Worm (Caenorhabditis elegans): Measurements from ENCODE around the gene Y32G9A.3.

DNA sequence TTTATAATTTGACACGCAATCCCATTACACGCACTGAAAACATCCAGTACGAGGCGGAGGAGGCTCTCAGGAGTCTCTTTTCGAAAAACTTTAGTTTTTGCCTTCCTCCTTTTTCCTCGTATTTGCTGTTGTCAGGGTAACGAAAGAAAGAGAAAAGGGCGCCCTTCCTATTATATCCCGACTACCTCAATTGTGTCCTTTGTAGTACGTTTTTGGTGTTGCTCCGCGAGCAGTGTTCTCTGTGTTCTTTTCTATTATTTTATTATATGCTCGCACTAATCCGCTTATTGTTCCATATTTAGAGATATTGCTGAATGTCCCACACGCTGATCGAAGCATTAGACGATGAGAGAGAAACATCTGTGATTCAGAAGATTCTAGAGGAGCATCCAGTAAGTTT lies 15.7 kb upstream of the Y32G9A.3 start, which contains the start of gene nphp-2:
- TF ChIP-seq ceh-82 (tag; optimal IDR thresholded peaks at IDR 0.05) (no peak), skn-1 (tag; optimal IDR thresholded peaks at IDR 0.05) (no peak), ceh-16 (tag; optimal IDR thresholded peaks at IDR 0.05) (no peak), nhr-237 (tag; optimal IDR thresholded peaks at IDR 0.05) (no peak), ZK546.5 (tag; optimal IDR thresholded peaks at IDR 0.05) (no peak), nhr-25 (tag; optimal IDR thresholded peaks at IDR 0.05) (no peak)

All from whole organism, L3 larva.